Worm (Caenorhabditis elegans) whole organism, L4/young adult: ENCODE results near the gene egl-26.

ENCODE experiments used
- W03F9.2 ChIP-seq: fragments of 150-350 bp; optimal IDR thresholded peaks from 2 replicates; lab custom pipeline; 2014; ENCODE audit warnings: missing biosample characterization, missing genetic modification characterization
- dao-5 ChIP-seq: sonication (generic microtip); optimal IDR thresholded peaks from 2 replicates; lab custom pipeline; 2016; ENCODE audit warnings: missing genotype, missing genetic modification characterization, moderate library complexity, missing compliant biosample characterization
- him-1 ChIP-seq: sonication (generic microtip); optimal IDR thresholded peaks from 2 replicates; lab custom pipeline; 2016; ENCODE audit warnings: missing genotype, missing genetic modification reagents, missing genetic modification characterization, missing compliant biosample characterization

ce11 chrII:87937-88336, 18.5 kb downstream of the egl-26 start:
- no peak for TF ChIP-seq dao-5 (tag; lab: Kevin White, UChicago)
- no peak for TF ChIP-seq him-1
- TF ChIP-seq W03F9.2 (tag; lab: Kevin White, UChicago) = no peak
